Worm (Caenorhabditis elegans): ENCODE results near the gene Y17G7B.8.

ce11 chrII:12053486-12053885 is 25.9 kb upstream of the Y17G7B.8 start:
- TF ChIP-seq ztf-11 (tag; optimal IDR thresholded peaks at IDR 0.05) (no peak), nhr-12 (tag; optimal IDR thresholded peaks at IDR 0.05) (no peak), unc-62 (GFP tag; optimal IDR thresholded peaks at IDR 0.05) (no peak), snpc-4 (tag; optimal IDR thresholded peaks at IDR 0.05) (no peak), sptf-1 (tag; optimal IDR thresholded peaks at IDR 0.05) (no peak), unc-120 (tag; optimal IDR thresholded peaks at IDR 0.05; ENCODE audit: poor library complexity, severe bottlenecking) (no peak), ceh-83 (GFP tag; optimal IDR thresholded peaks at IDR 0.05) (no peak)
